Worm (Caenorhabditis elegans) whole organism, L1 larva: ENCODE measurements around the gene F16G10.6.

Experiments
- Y116A8C.19 ChIP-seq: sonication (generic microtip); optimal IDR thresholded peaks from 2 replicates; lab custom pipeline; 2016; ENCODE audit warnings: missing compliant biosample characterization, missing genetic modification characterization, borderline replicate concordance
- aha-1 ChIP-seq: fragments of 150-350 bp; optimal IDR thresholded peaks from 2 replicates; lab custom pipeline; 2014; ENCODE audit warnings: missing biosample characterization, missing genetic modification characterization
- blmp-1 ChIP-seq: fragments of 150-350 bp; optimal IDR thresholded peaks from 2 replicates; lab custom pipeline; 2014; ENCODE audit warnings: missing biosample characterization, missing genetic modification characterization
- ceh-8 ChIP-seq: fragments of 200-800 bp; sonication (Bioruptor generic); optimal IDR thresholded peaks from 2 replicates; lab custom pipeline; 2018; ENCODE audit warnings: mild to moderate bottlenecking, missing genetic modification characterization, moderate library complexity, missing compliant biosample characterization
- ceh-82 ChIP-seq, 3 experiments: fragments of 150-350 bp in 1 of 3; sonication (generic microtip) in 2 of 3; optimal IDR thresholded peaks; 2 replicates each; lab custom pipeline; 2014 to 2017; ENCODE audit warnings: missing biosample characterization in 3 of 3, missing genetic modification characterization in 3 of 3
- dpl-1 ChIP-seq, 3 experiments: fragments of 150-350 bp in 2 of 3; sonication (generic microtip) in 1 of 3; optimal IDR thresholded peaks; 2 replicates each; lab custom pipeline; 2014 to 2017; ENCODE audit warnings: missing biosample characterization in 3 of 3, missing genetic modification characterization in 3 of 3, missing genetic modification reagents in 3 of 3
- efl-1 ChIP-seq, 4 experiments: fragments of 150-350 bp; optimal IDR thresholded peaks in 3 of 4; peaks in 1 of 4; 1 replicate in 1 of 4; 2 replicates in 3 of 4; lab custom pipeline; 2014; ENCODE audit warnings: missing biosample characterization in 2 of 4, missing genetic modification characterization in 2 of 4, missing genetic modification reagents in 2 of 4
- efl-3 ChIP-seq: fragments of 200-800 bp; sonication (Bioruptor generic); optimal IDR thresholded peaks from 2 replicates; lab custom pipeline; 2018; ENCODE audit warnings: mild to moderate bottlenecking, missing genetic modification characterization, missing compliant biosample characterization
- elt-2 ChIP-seq: sonication (generic microtip); optimal IDR thresholded peaks from 2 replicates; lab custom pipeline; 2016; ENCODE audit warnings: missing genetic modification characterization, mild to moderate bottlenecking, inconsistent platforms, missing compliant biosample characterization, missing genetic modification reagents
- fkh-10 ChIP-seq: sonication (generic microtip); optimal IDR thresholded peaks from 2 replicates; lab custom pipeline; 2017; ENCODE audit warnings: missing biosample characterization, missing genetic modification reagents, missing genetic modification characterization
- fos-1 ChIP-seq: fragments of 150-350 bp; optimal IDR thresholded peaks from 2 replicates; lab custom pipeline; 2014; ENCODE audit warnings: missing biosample characterization, missing genetic modification characterization
- hlh-17 ChIP-seq: fragments of 200-800 bp; sonication (Bioruptor generic); optimal IDR thresholded peaks from 2 replicates; lab custom pipeline; 2018; ENCODE audit warnings: missing genetic modification characterization, mild to moderate bottlenecking, missing compliant biosample characterization, moderate library complexity, borderline replicate concordance
- lin-13 ChIP-seq: fragments of 150-350 bp; optimal IDR thresholded peaks from 2 replicates; lab custom pipeline; 2014; ENCODE audit warnings: missing biosample characterization, missing genetic modification reagents, missing genetic modification characterization
- lin-14 ChIP-seq: fragments of 200-800 bp; sonication (Bioruptor generic); optimal IDR thresholded peaks from 2 replicates; lab custom pipeline; 2018; ENCODE audit warnings: mild to moderate bottlenecking, missing genetic modification characterization, moderate library complexity, missing compliant biosample characterization
- lin-15B ChIP-seq: fragments of 150-350 bp; sonication (generic microtip); optimal IDR thresholded peaks from 3 replicates; lab custom pipeline; 2014; ENCODE audit warnings: missing biosample characterization, missing genetic modification characterization
- lin-39 ChIP-seq: fragments of 150-350 bp; optimal IDR thresholded peaks from 2 replicates; lab custom pipeline; 2014; ENCODE audit warnings: missing biosample characterization, missing genetic modification reagents, missing genetic modification characterization
- lir-3 ChIP-seq: sonication (generic microtip); optimal IDR thresholded peaks from 2 replicates; lab custom pipeline; 2016; ENCODE audit warnings: mild to moderate bottlenecking, missing genetic modification characterization, moderate library complexity, missing compliant biosample characterization; ENCODE audit not compliant: poor library complexity
- lsy-2 ChIP-seq, 2 experiments: fragments of 150-350 bp; optimal IDR thresholded peaks; 2 replicates each; lab custom pipeline; 2014; ENCODE audit warnings: missing biosample characterization in 2 of 2, missing genetic modification characterization in 2 of 2
- mab-9 ChIP-seq: fragments of 200-800 bp; sonication (Bioruptor generic); IDR thresholded peaks from 2 replicates; pipeline ENCODE4 v1.3.6; 2022; ENCODE audit warnings: missing genetic modification reagents, missing genetic modification characterization, missing compliant biosample characterization
- mdl-1 ChIP-seq, 2 experiments: fragments of 150-350 bp; optimal IDR thresholded peaks; 2 replicates each; lab custom pipeline; 2014 to 2017; ENCODE audit warnings: missing biosample characterization in 2 of 2, missing genetic modification characterization in 2 of 2, inconsistent platforms in 1 of 2
- mep-1 ChIP-seq: fragments of 150-350 bp; optimal IDR thresholded peaks from 2 replicates; lab custom pipeline; 2014; ENCODE audit warnings: missing biosample characterization, missing genetic modification characterization
- nhr-12 ChIP-seq: sonication (generic microtip); optimal IDR thresholded peaks from 2 replicates; lab custom pipeline; 2017; ENCODE audit warnings: missing biosample characterization, missing genetic modification characterization
- nhr-28 ChIP-seq: fragments of 150-350 bp; optimal IDR thresholded peaks from 2 replicates; lab custom pipeline; 2014; ENCODE audit warnings: missing biosample characterization, missing genetic modification characterization
- nhr-71 ChIP-seq: sonication (generic microtip); optimal IDR thresholded peaks from 2 replicates; lab custom pipeline; 2016; ENCODE audit warnings: mild to moderate bottlenecking, missing genetic modification characterization, moderate library complexity, missing compliant biosample characterization
- nhr-76 ChIP-seq: sonication (generic microtip); optimal IDR thresholded peaks from 2 replicates; lab custom pipeline; 2017; ENCODE audit warnings: missing biosample characterization, missing genetic modification characterization
- nhr-84 ChIP-seq: sonication (generic microtip); optimal IDR thresholded peaks from 2 replicates; lab custom pipeline; 2017; ENCODE audit warnings: missing biosample characterization, missing genetic modification characterization
- pax-3 ChIP-seq: fragments of 200-800 bp; sonication (Bioruptor generic); optimal IDR thresholded peaks from 2 replicates; lab custom pipeline; 2018; ENCODE audit warnings: mild to moderate bottlenecking, missing genetic modification characterization, moderate library complexity, missing compliant biosample characterization
- pqm-1 ChIP-seq: sonication (generic microtip); optimal IDR thresholded peaks from 3 replicates; lab custom pipeline; 2017; ENCODE audit warnings: missing biosample characterization, missing genetic modification characterization
- rnt-1 ChIP-seq: sonication (generic microtip); optimal IDR thresholded peaks from 2 replicates; lab custom pipeline; 2016; ENCODE audit warnings: mild to moderate bottlenecking, missing genetic modification characterization, moderate library complexity, missing compliant biosample characterization
- skn-1 ChIP-seq: fragments of 150-350 bp; optimal IDR thresholded peaks from 2 replicates; lab custom pipeline; 2014; ENCODE audit warnings: missing biosample characterization, missing genetic modification characterization
- snpc-4 ChIP-seq: fragments of 150-350 bp; optimal IDR thresholded peaks from 2 replicates; lab custom pipeline; 2014; ENCODE audit warnings: missing biosample characterization, missing genetic modification characterization
- snu-23 ChIP-seq: sonication (generic microtip); optimal IDR thresholded peaks from 2 replicates; lab custom pipeline; 2016; ENCODE audit warnings: missing genetic modification characterization, missing compliant biosample characterization
- sptf-1 ChIP-seq: fragments of 150-350 bp; optimal IDR thresholded peaks from 2 replicates; lab custom pipeline; 2014; ENCODE audit warnings: missing biosample characterization, missing genetic modification characterization
- unc-130 ChIP-seq: fragments of 150-350 bp; optimal IDR thresholded peaks from 2 replicates; lab custom pipeline; 2017; ENCODE audit warnings: missing biosample characterization, missing genetic modification characterization, inconsistent platforms
- unc-98 ChIP-seq: fragments of 200-800 bp; sonication (Bioruptor generic); IDR thresholded peaks from 2 replicates; pipeline ENCODE4 v1.3.6; 2022; ENCODE audit warnings: missing genetic modification characterization, missing compliant biosample characterization
- zip-4 ChIP-seq: fragments of 200-800 bp; sonication (Bioruptor generic); optimal IDR thresholded peaks from 2 replicates; lab custom pipeline; 2018; ENCODE audit warnings: mild to moderate bottlenecking, missing genetic modification characterization, moderate library complexity, missing compliant biosample characterization
- ztf-11 ChIP-seq, 2 experiments: sonication (generic microtip); optimal IDR thresholded peaks; 2 replicates each; lab custom pipeline; 2016 to 2017; ENCODE audit warnings: missing genetic modification characterization in 2 of 2, missing biosample characterization in 1 of 2, missing compliant biosample characterization in 1 of 2

F16G10.6 gene

DNA sequence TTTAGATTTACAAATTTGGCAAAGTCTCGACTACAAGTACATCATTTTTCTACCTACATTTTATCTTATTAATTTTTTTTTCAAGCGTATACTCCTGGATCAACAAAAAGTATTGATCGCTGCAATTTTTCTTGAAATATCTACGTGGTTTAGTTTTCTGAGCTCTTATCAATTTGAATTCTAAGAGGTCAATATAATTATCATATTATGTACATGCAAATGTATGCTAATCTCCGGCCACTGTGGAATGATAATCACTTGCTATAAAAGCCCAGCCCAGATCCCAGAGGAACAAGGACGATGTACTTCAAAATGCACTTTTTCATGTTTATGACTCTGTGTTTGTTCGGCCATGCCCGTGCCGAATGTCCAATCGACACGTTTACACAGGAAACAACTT, 20.9 kb downstream of the F16G10.6 start, which contains the start of gene F43C11.1:
Gene F43C11.1 (plus strand): TSS at position 301 of the 400 bp plus-strand sequence.
- TF ChIP-seq skn-1 (tag; lab: Kevin White, UChicago), result no peak
- no peak for TF ChIP-seq ceh-82 (tag; optimal IDR thresholded peaks at IDR 0.05; lab: Kevin White, UChicago)
- no peak for TF ChIP-seq efl-3 (GFP tag; lab: Kevin White, UChicago)
- TF ChIP-seq ztf-11 (tag; optimal IDR thresholded peaks at IDR 0.05; lab: Kevin White, UChicago), result no peak
- no peak for TF ChIP-seq sptf-1 (tag; lab: Kevin White, UChicago)
- TF ChIP-seq rnt-1 (tag; lab: Kevin White, UChicago), result no peak
- TF ChIP-seq lsy-2 (tag; optimal IDR thresholded peaks at IDR 0.05; lab: Kevin White, UChicago), result no peak
- no peak for TF ChIP-seq mep-1 (tag; lab: Kevin White, UChicago)
- TF ChIP-seq nhr-76 (tag; lab: Kevin White, UChicago), result no peak
- TF ChIP-seq lin-15B (tag; lab: Kevin White, UChicago), result no peak
- no peak for TF ChIP-seq snu-23
- no peak for TF ChIP-seq snpc-4 (tag; lab: Kevin White, UChicago)
- no peak for TF ChIP-seq lin-39 (tag; lab: Kevin White, UChicago)
- TF ChIP-seq pqm-1 (tag; lab: Kevin White, UChicago), result no peak
- no peak for TF ChIP-seq unc-130
- no peak for TF ChIP-seq zip-4
- TF ChIP-seq, all 84 proteins: peak for 0

DNA sequence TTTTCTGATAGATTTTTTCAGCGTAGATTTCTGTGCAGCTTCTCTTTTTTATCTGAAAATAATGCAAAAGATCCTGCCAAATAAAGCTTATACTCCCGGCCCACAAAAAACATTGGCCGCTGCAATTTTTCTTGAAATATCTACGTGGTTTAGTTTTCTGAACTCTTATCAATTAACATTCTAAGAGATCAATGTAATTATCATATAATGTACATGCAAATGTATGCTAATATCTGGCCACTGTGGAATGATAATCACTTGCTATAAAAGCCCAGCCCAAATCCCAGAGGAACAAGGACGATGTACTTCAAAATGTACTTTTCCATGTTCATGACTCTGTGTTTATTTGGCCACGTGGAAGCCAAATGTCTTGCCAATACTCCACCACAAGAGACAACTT, 23.2 kb downstream of the F16G10.6 start, which contains the start of gene F43C11.2:
Gene F43C11.2 (plus strand): TSS at position 301 of the 400 bp plus-strand sequence.
- TF ChIP-seq nhr-84 (tag; lab: Kevin White, UChicago), result no peak
- no peak for TF ChIP-seq snu-23
- TF ChIP-seq dpl-1 (GFP tag; optimal IDR thresholded peaks at IDR 0.05; lab: Kevin White, UChicago), result no peak
- TF ChIP-seq fos-1 (tag; lab: Kevin White, UChicago), result no peak
- no peak for TF ChIP-seq elt-2 (tag; lab: Kevin White, UChicago)
- no peak for TF ChIP-seq ceh-82 (tag; optimal IDR thresholded peaks at IDR 0.05; lab: Kevin White, UChicago)
- no peak for TF ChIP-seq skn-1 (tag; lab: Kevin White, UChicago)
- TF ChIP-seq aha-1, result no peak
- no peak for TF ChIP-seq hlh-17
- TF ChIP-seq unc-98, result no peak
- TF ChIP-seq fkh-10 (GFP tag; lab: Kevin White, UChicago), result no peak
- no peak for TF ChIP-seq nhr-71 (tag; lab: Kevin White, UChicago)
- TF ChIP-seq mdl-1 (tag; optimal IDR thresholded peaks at IDR 0.05; lab: Kevin White, UChicago), result no peak
- no peak for TF ChIP-seq lir-3
- no peak for TF ChIP-seq lin-14 (GFP tag; lab: Kevin White, UChicago)
- no peak for TF ChIP-seq pax-3
- no peak for TF ChIP-seq ceh-8 (GFP tag; lab: Kevin White, UChicago)
- TF ChIP-seq Y116A8C.19, result no peak
- TF ChIP-seq, all 84 proteins: peak for 0

DNA sequence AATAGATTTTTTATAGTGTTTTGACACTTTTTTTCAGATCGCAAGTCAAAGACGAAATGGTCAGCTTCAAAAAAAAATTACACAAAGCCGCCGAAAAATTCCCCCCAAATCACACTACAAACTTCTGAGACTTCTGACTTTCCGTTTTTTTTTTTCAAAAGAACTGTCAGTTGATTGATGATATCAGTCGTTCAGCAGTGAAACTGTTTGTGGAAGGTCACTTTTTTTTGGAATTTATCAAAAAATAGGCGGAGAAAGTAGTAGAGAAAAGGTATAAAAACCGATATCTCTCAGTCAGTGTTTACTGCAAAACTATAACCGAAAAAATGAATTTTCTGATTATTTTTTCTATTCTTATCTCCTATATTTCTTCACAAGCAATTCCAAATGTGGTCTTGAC, 24.6 kb downstream of the F16G10.6 start, which contains the start of gene F43C11.3:
Gene F43C11.3 (plus strand): TSS at position 301 of the 400 bp plus-strand sequence.
- TF ChIP-seq efl-1 (optimal IDR thresholded peaks at IDR 0.05; lab: Kevin White, UChicago), result no peak
- TF ChIP-seq efl-1 (GFP tag; optimal IDR thresholded peaks at IDR 0.05 in 1 of 2; lab: Kevin White, UChicago), result no peak
- TF ChIP-seq, all 84 proteins: peak for 0

DNA sequence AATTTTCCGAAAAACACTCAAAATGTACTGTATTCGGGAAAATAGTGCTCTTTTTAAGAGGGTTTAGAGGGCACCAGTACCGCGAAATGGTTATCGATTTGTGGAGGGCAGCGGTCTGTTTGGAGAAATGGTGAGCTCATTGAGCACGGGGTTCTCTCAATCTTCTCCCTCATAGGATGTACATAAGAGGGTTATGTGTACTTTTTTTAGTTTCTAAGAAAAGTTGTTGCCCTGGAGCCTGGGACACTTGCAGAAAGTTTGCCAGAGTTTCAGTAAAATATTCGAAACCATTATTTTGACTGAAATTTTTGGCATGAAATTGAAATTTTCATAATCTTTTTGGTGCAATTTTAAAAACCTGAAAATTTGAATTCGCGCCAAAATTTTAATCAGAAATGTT, 25.1 kb downstream of the F16G10.6 start, which contains the start of gene F43C11.10:
Gene F43C11.10 (minus strand): TSS at position 101 of the 400 bp plus-strand sequence.
- no peak for TF ChIP-seq lin-14 (GFP tag; lab: Kevin White, UChicago)

DNA sequence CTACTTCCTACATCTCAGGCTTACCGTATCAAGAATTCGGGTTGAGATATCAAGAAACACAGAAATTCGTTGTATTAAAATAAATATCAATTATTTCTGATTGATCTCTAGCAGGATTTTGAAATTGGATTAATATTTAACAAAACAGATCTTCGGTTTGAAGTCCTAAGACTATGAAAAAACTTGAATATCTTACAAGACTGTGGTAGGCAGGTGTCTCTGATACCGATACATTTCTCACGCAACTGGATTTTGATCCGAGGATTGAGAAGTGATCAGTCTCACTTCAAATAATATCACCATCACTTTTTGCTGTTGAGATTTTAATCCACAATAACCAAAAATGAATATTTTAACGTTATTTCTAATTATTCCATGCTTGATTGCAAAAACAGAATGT, 31.0 kb downstream of the F16G10.6 start, which contains the start of gene F43C11.4:
Gene F43C11.4 (plus strand): TSS at position 301 of the 400 bp plus-strand sequence.
- TF ChIP-seq nhr-28 (tag; lab: Kevin White, UChicago), result no peak
- TF ChIP-seq lin-13 (GFP tag; lab: Kevin White, UChicago), result no peak
- no peak for TF ChIP-seq efl-3 (GFP tag; lab: Kevin White, UChicago)
- no peak for TF ChIP-seq mab-9
- TF ChIP-seq blmp-1 (tag; lab: Kevin White, UChicago), result no peak
- TF ChIP-seq nhr-12 (tag; lab: Kevin White, UChicago), result no peak
- TF ChIP-seq, all 84 proteins: peak for 0
